Worm (Caenorhabditis elegans) whole organism, midembryonic: ENCODE data around the gene H06I04.3.
A peak's percentile ranks its signal among the peaks of the same experiment; 100 is the strongest.

Experiments used
- T22C8.4 ChIP-seq: fragments of 200-800 bp; sonication (Bioruptor generic); IDR thresholded peaks from 2 replicates; pipeline ENCODE4 v1.3.6; 2022; ENCODE audit warnings: missing genetic modification characterization, missing compliant biosample characterization
- cog-1 ChIP-seq: sonication (generic microtip); optimal IDR thresholded peaks from 2 replicates; lab custom pipeline; 2016; ENCODE audit warnings: missing genetic modification characterization, missing compliant biosample characterization
- flt-1 ChIP-seq: fragments of 200-800 bp; sonication (Bioruptor generic); IDR thresholded peaks from 2 replicates; pipeline ENCODE4 v1.3.6; 2022; ENCODE audit warnings: missing genetic modification characterization, missing compliant biosample characterization
- klf-2 ChIP-seq: fragments of 200-800 bp; sonication (Bioruptor generic); conservative IDR thresholded peaks from 2 replicates; pipeline ENCODE4 v1.3.6; 2022; ENCODE audit warnings: missing genetic modification reagents, missing genetic modification characterization, missing compliant biosample characterization
- med-1 ChIP-seq: sonication (generic microtip); optimal IDR thresholded peaks from 2 replicates; lab custom pipeline; 2017; ENCODE audit warnings: missing genetic modification characterization, mild to moderate bottlenecking, missing compliant biosample characterization, antibody characterized with exemption, missing genetic modification reagents; ENCODE audit not compliant: insufficient read depth
- ref-1 ChIP-seq: fragments of 200-800 bp; sonication (Bioruptor generic); conservative IDR thresholded peaks from 2 replicates; pipeline ENCODE4 v1.3.6; 2022; ENCODE audit warnings: missing genetic modification reagents, missing genetic modification characterization, missing compliant biosample characterization
- tab-1 ChIP-seq: fragments of 200-800 bp; sonication (Bioruptor generic); IDR thresholded peaks from 2 replicates; pipeline ENCODE4 v1.3.6; 2022; ENCODE audit warnings: missing genetic modification characterization, missing compliant biosample characterization
- ztf-23 ChIP-seq: fragments of 200-800 bp; sonication (Bioruptor generic); IDR thresholded peaks from 2 replicates; pipeline ENCODE4 v1.3.6; 2022; ENCODE audit warnings: missing genetic modification reagents, missing genetic modification characterization, missing compliant biosample characterization
- ztf-29 ChIP-seq: fragments of 200-800 bp; sonication (Bioruptor generic); IDR thresholded peaks from 2 replicates; pipeline ENCODE4 v1.3.6; 2022; ENCODE audit warnings: missing genetic modification reagents, missing genetic modification characterization, missing compliant biosample characterization

Gene H06I04.3

ce11 chrIII:3100124-3100523 is 29.8 kb downstream of the H06I04.3 start:
- TF ChIP-seq cog-1 = no peak
- peak; percentile 83 for TF ChIP-seq T22C8.4
- no peak for TF ChIP-seq ztf-29
- TF ChIP-seq tab-1 (GFP tag; lab: Robert Waterston, UW) = no peak

ce11 chrIII:3100593-3101270 is 30.4 kb downstream of the H06I04.3 start:
- TF ChIP-seq tab-1 (GFP tag; lab: Robert Waterston, UW) (no peak), ztf-29 (no peak), flt-1 (GFP tag; lab: Robert Waterston, UW) (no peak), ztf-23 (no peak), ref-1 (GFP tag; lab: Robert Waterston, UW) (no peak), cog-1 (no peak), klf-2 (no peak), T22C8.4 (no peak), med-1 (GFP tag; lab: Kevin White, UChicago) (no peak)

- TF ChIP-seq cog-1 = no peak
- TF ChIP-seq med-1 (GFP tag; lab: Kevin White, UChicago) = no peak
- no peak for TF ChIP-seq ztf-29
Measured at ce11 chrIII:3103905-3104360, 33.6 kb downstream of the H06I04.3 start, which contains the start of gene Y53G8B.2. Gene Y53G8B.2 (minus strand): TSS chrIII:3103955.

- no peak for TF ChIP-seq cog-1
- no peak for TF ChIP-seq ref-1 (GFP tag; lab: Robert Waterston, UW)
- no peak for TF ChIP-seq ztf-23
- TF ChIP-seq med-1 (GFP tag; lab: Kevin White, UChicago) = no peak
- no peak for TF ChIP-seq tab-1 (GFP tag; lab: Robert Waterston, UW)
- no peak for TF ChIP-seq flt-1 (GFP tag; lab: Robert Waterston, UW)
Measured at ce11 chrIII:3104536-3104935, 34.2 kb downstream of the H06I04.3 start.

- TF ChIP-seq med-1 (GFP tag; lab: Kevin White, UChicago) = no peak
- no peak for TF ChIP-seq tab-1 (GFP tag; lab: Robert Waterston, UW)
- no peak for TF ChIP-seq ztf-29
- no peak for TF ChIP-seq klf-2
- TF ChIP-seq flt-1 (GFP tag; lab: Robert Waterston, UW) = no peak
- TF ChIP-seq ref-1 (GFP tag; lab: Robert Waterston, UW) = no peak
- no peak for TF ChIP-seq ztf-23
- no peak for TF ChIP-seq cog-1
- no peak for TF ChIP-seq T22C8.4
Measured at ce11 chrIII:3105212-3105611, 34.9 kb downstream of the H06I04.3 start.

- TF ChIP-seq ref-1 (GFP tag; lab: Robert Waterston, UW) (no peak), flt-1 (GFP tag; lab: Robert Waterston, UW) (no peak), tab-1 (GFP tag; lab: Robert Waterston, UW) (no peak), ztf-29 (no peak), ztf-23 (no peak), klf-2 (no peak), med-1 (GFP tag; lab: Kevin White, UChicago) (no peak), T22C8.4 (no peak), cog-1 (no peak)
Measured at ce11 chrIII:3106301-3106700, 36.0 kb downstream of the H06I04.3 start.

- TF ChIP-seq ztf-23 (no peak), flt-1 (GFP tag; lab: Robert Waterston, UW) (no peak), cog-1 (no peak), T22C8.4 (no peak), klf-2 (no peak), tab-1 (GFP tag; lab: Robert Waterston, UW) (no peak), med-1 (GFP tag; lab: Kevin White, UChicago) (no peak), ztf-29 (no peak), ref-1 (GFP tag; lab: Robert Waterston, UW) (no peak)
Measured at ce11 chrIII:3107530-3107929, 37.2 kb downstream of the H06I04.3 start.

- TF ChIP-seq ref-1 (GFP tag; lab: Robert Waterston, UW) (no peak), ztf-23 (no peak), flt-1 (GFP tag; lab: Robert Waterston, UW) (no peak), med-1 (GFP tag; lab: Kevin White, UChicago) (no peak), tab-1 (GFP tag; lab: Robert Waterston, UW) (no peak), ztf-29 (no peak), klf-2 (no peak), T22C8.4 (no peak), cog-1 (no peak)
Measured at ce11 chrIII:3108804-3109203, 38.5 kb downstream of the H06I04.3 start.

ce11 chrIII:3109564-3109963 is 39.2 kb downstream of the H06I04.3 start:
- TF ChIP-seq ztf-23 (no peak), T22C8.4 (no peak), tab-1 (GFP tag; lab: Robert Waterston, UW) (no peak), flt-1 (GFP tag; lab: Robert Waterston, UW) (no peak), klf-2 (no peak), med-1 (GFP tag; lab: Kevin White, UChicago) (no peak), ztf-29 (no peak), cog-1 (no peak), ref-1 (GFP tag; lab: Robert Waterston, UW) (no peak)

ce11 chrIII:3110614-3111013 is 40.3 kb downstream of the H06I04.3 start:
- TF ChIP-seq ztf-29 (no peak), ref-1 (GFP tag; lab: Robert Waterston, UW) (no peak), cog-1 (no peak)

ce11 chrIII:3111534-3111933 is 41.2 kb downstream of the H06I04.3 start:
- TF ChIP-seq klf-2 = no peak
- TF ChIP-seq med-1 (GFP tag; lab: Kevin White, UChicago) = no peak
- no peak for TF ChIP-seq ztf-23
- TF ChIP-seq flt-1 (GFP tag; lab: Robert Waterston, UW) = no peak
- TF ChIP-seq ztf-29 = no peak
- no peak for TF ChIP-seq ref-1 (GFP tag; lab: Robert Waterston, UW)
- TF ChIP-seq cog-1 = no peak
- no peak; the same call in 1 of the 2 replicates for TF ChIP-seq T22C8.4
- TF ChIP-seq tab-1 (GFP tag; lab: Robert Waterston, UW) = no peak
